Fruit fly (Drosophila melanogaster) whole organism, prepupa: ENCODE measurements around the gene CG42841.
A peak's percentile ranks its signal among the peaks of the same experiment; 100 is the strongest.

Source experiments
- Blimp-1 ChIP-seq: fragments of 200-800 bp; sonication (Bioruptor generic); optimal IDR thresholded peaks from 3 replicates; lab custom pipeline; 2017; ENCODE audit warnings: missing biosample characterization, missing genetic modification characterization, mild to moderate bottlenecking, moderate library complexity, missing genetic modification reagents
- CG10669 ChIP-seq: fragments of 200-800 bp; sonication (Bioruptor generic); optimal IDR thresholded peaks from 3 replicates; lab custom pipeline; 2018; ENCODE audit warnings: missing biosample characterization, mild to moderate bottlenecking, missing genetic modification characterization, moderate library complexity
- CG11294 ChIP-seq: fragments of 200-800 bp; sonication (Bioruptor generic); IDR thresholded peaks from 2 replicates; pipeline ENCODE4 v1.3.6; 2022; ENCODE audit warnings: missing biosample characterization, missing genetic modification characterization
- CG11762 ChIP-seq: fragments of 200-800 bp; sonication (Bioruptor generic); optimal IDR thresholded peaks from 3 replicates; lab custom pipeline; 2016; ENCODE audit warnings: missing biosample characterization, missing genetic modification characterization; ENCODE audit not compliant: insufficient read depth
- CG11902 ChIP-seq: fragments of 200-800 bp; sonication (Bioruptor generic); optimal IDR thresholded peaks from 3 replicates; lab custom pipeline; 2016; ENCODE audit warnings: missing biosample characterization, missing genetic modification characterization
- CG15336 ChIP-seq: fragments of 200-800 bp; sonication (Bioruptor generic); IDR thresholded peaks from 2 replicates; pipeline ENCODE4 v1.3.6; 2022; ENCODE audit warnings: missing biosample characterization, missing genetic modification characterization
- CG1621 ChIP-seq: fragments of 200-800 bp; sonication (Bioruptor generic); optimal IDR thresholded peaks from 3 replicates; lab custom pipeline; 2018; ENCODE audit warnings: missing biosample characterization, mild to moderate bottlenecking, missing genetic modification characterization
- CG16779 ChIP-seq: fragments of 200-800 bp; sonication (Bioruptor generic); optimal IDR thresholded peaks from 3 replicates; lab custom pipeline; 2017; ENCODE audit warnings: missing biosample characterization, mild to moderate bottlenecking, missing genetic modification characterization
- CG3032 ChIP-seq: fragments of 200-800 bp; optimal IDR thresholded peaks from 2 replicates; lab custom pipeline; 2019; ENCODE audit warnings: missing biosample characterization, mild to moderate bottlenecking, missing genetic modification characterization, moderate library complexity
- CG31627 ChIP-seq: fragments of 200-800 bp; sonication (Bioruptor generic); optimal IDR thresholded peaks from 3 replicates; lab custom pipeline; 2016; ENCODE audit warnings: missing biosample characterization, missing genetic modification characterization
- CG32006 ChIP-seq: fragments of 200-800 bp; sonication (Bioruptor generic); optimal IDR thresholded peaks from 3 replicates; lab custom pipeline; 2017; ENCODE audit warnings: missing biosample characterization, mild to moderate bottlenecking, missing genetic modification characterization
- CG4318 ChIP-seq: fragments of 200-800 bp; sonication (Bioruptor generic); optimal IDR thresholded peaks from 3 replicates; lab custom pipeline; 2017; ENCODE audit warnings: missing biosample characterization, mild to moderate bottlenecking, missing genetic modification characterization
- CG6808 ChIP-seq: fragments of 200-800 bp; sonication (Bioruptor generic); optimal IDR thresholded peaks from 3 replicates; lab custom pipeline; 2017; ENCODE audit warnings: missing biosample characterization, missing genetic modification characterization, mild to moderate bottlenecking, moderate library complexity, missing genetic modification reagents
- CG7368 ChIP-seq: fragments of 200-800 bp; sonication (Bioruptor generic); optimal IDR thresholded peaks from 3 replicates; lab custom pipeline; 2016; ENCODE audit warnings: missing biosample characterization, missing genetic modification characterization
- CG8119 ChIP-seq: fragments of 200-800 bp; sonication (Bioruptor generic); IDR thresholded peaks from 3 replicates; pipeline ENCODE4 v1.3.6; 2022; ENCODE audit warnings: missing biosample characterization, missing genetic modification characterization
- CG8319 ChIP-seq: fragments of 200-800 bp; sonication (Bioruptor generic); optimal IDR thresholded peaks from 3 replicates; lab custom pipeline; 2016; ENCODE audit warnings: missing biosample characterization, missing genetic modification characterization
- CG9139 ChIP-seq: fragments of 200-800 bp; sonication (Bioruptor generic); optimal IDR thresholded peaks from 3 replicates; lab custom pipeline; 2017; ENCODE audit warnings: missing biosample characterization, mild to moderate bottlenecking, missing genetic modification characterization
- Eip75B ChIP-seq: fragments of 200-800 bp; sonication (Bioruptor generic); optimal IDR thresholded peaks from 3 replicates; lab custom pipeline; 2016; ENCODE audit warnings: missing biosample characterization, missing genetic modification characterization
- Eip78C ChIP-seq: fragments of 200-800 bp; sonication (Bioruptor generic); peaks from one replicate; lab custom pipeline; 2016; ENCODE audit warnings: missing biosample characterization, missing genetic modification characterization
- Eip93F ChIP-seq: fragments of 200-800 bp; sonication (Bioruptor generic); optimal IDR thresholded peaks from 2 replicates; lab custom pipeline; 2016; ENCODE audit warnings: missing biosample characterization, mild to moderate bottlenecking, missing genetic modification characterization
- Ets96B ChIP-seq: fragments of 200-800 bp; optimal IDR thresholded peaks from 2 replicates; lab custom pipeline; 2019; ENCODE audit warnings: missing biosample characterization, mild to moderate bottlenecking, missing genetic modification characterization, moderate library complexity
- Gug ChIP-seq: fragments of 200-800 bp; sonication (Bioruptor generic); IDR thresholded peaks from 2 replicates; pipeline ENCODE4 v1.3.6; 2022; ENCODE audit warnings: missing biosample characterization, missing genetic modification characterization
- Hr38 ChIP-seq: sonication (Bioruptor generic); optimal IDR thresholded peaks from 2 replicates; lab custom pipeline; 2016; ENCODE audit warnings: missing biosample characterization, missing genetic modification characterization
- Hr4 ChIP-seq: fragments of 200-800 bp; sonication (Bioruptor generic); optimal IDR thresholded peaks from 3 replicates; lab custom pipeline; 2016; ENCODE audit warnings: missing biosample characterization, missing genetic modification characterization
- Smox ChIP-seq: fragments of 200-800 bp; sonication (Bioruptor generic); optimal IDR thresholded peaks from 3 replicates; lab custom pipeline; 2016; ENCODE audit warnings: missing biosample characterization, missing genetic modification characterization
- Sox102F ChIP-seq: fragments of 200-800 bp; sonication (Bioruptor generic); optimal IDR thresholded peaks from 2 replicates; lab custom pipeline; 2016; ENCODE audit warnings: missing biosample characterization, mild to moderate bottlenecking, missing genetic modification characterization
- Sox15 ChIP-seq: fragments of 200-800 bp; sonication (Bioruptor generic); optimal IDR thresholded peaks from 3 replicates; lab custom pipeline; 2016; ENCODE audit warnings: missing biosample characterization, missing genetic modification characterization
- achi ChIP-seq: fragments of 200-800 bp; sonication (Bioruptor generic); optimal IDR thresholded peaks from 3 replicates; lab custom pipeline; 2016; ENCODE audit warnings: missing biosample characterization, missing genetic modification characterization
- cyc ChIP-seq: fragments of 200-800 bp; sonication (Bioruptor generic); optimal IDR thresholded peaks from 3 replicates; lab custom pipeline; 2016; ENCODE audit warnings: missing biosample characterization, missing genetic modification characterization
- dsx ChIP-seq: fragments of 200-800 bp; optimal IDR thresholded peaks from 3 replicates; lab custom pipeline; 2019; ENCODE audit warnings: missing biosample characterization, mild to moderate bottlenecking, missing genetic modification characterization, moderate library complexity; ENCODE audit not compliant: poor library complexity, severe bottlenecking
- eg ChIP-seq: fragments of 200-800 bp; sonication (Bioruptor generic); IDR thresholded peaks from 3 replicates; pipeline ENCODE4 v1.3.6; 2022; ENCODE audit warnings: missing biosample characterization, missing genetic modification characterization
- fd85E ChIP-seq: fragments of 200-800 bp; sonication (Bioruptor generic); optimal IDR thresholded peaks from 3 replicates; lab custom pipeline; 2016; ENCODE audit warnings: missing biosample characterization, missing genetic modification characterization
- fkh ChIP-seq: fragments of 200-800 bp; sonication (Bioruptor generic); optimal IDR thresholded peaks from 3 replicates; lab custom pipeline; 2017; ENCODE audit warnings: missing biosample characterization, mild to moderate bottlenecking, missing genetic modification characterization, moderate library complexity
- lz ChIP-seq: fragments of 200-800 bp; sonication (Bioruptor generic); optimal IDR thresholded peaks from 3 replicates; lab custom pipeline; 2016; ENCODE audit warnings: missing biosample characterization, missing genetic modification characterization
- pdm3 ChIP-seq: fragments of 200-800 bp; sonication (Bioruptor generic); optimal IDR thresholded peaks from 3 replicates; lab custom pipeline; 2016; ENCODE audit warnings: missing biosample characterization, missing genetic modification characterization
- salr ChIP-seq, 2 experiments: fragments of 200-800 bp; sonication (Bioruptor generic); optimal IDR thresholded peaks; 3 replicates each; lab custom pipeline; 2016 to 2018; ENCODE audit warnings: missing biosample characterization in 2 of 2, missing genetic modification characterization in 2 of 2, mild to moderate bottlenecking in 1 of 2
- spab ChIP-seq: fragments of 200-800 bp; sonication (Bioruptor generic); optimal IDR thresholded peaks from 2 replicates; lab custom pipeline; 2017; ENCODE audit warnings: missing biosample characterization, mild to moderate bottlenecking, missing genetic modification characterization, missing genetic modification reagents
- ss ChIP-seq, 2 experiments: fragments of 200-800 bp; sonication (Bioruptor generic); optimal IDR thresholded peaks; 2 replicates in 1 of 2; 3 replicates in 1 of 2; lab custom pipeline; 2017 to 2018; ENCODE audit warnings: mild to moderate bottlenecking in 2 of 2, missing biosample characterization in 2 of 2, missing genetic modification characterization in 2 of 2, moderate library complexity in 1 of 2
- svp ChIP-seq: fragments of 200-800 bp; sonication (Bioruptor generic); peaks from one replicate; lab custom pipeline; 2016; ENCODE audit warnings: missing biosample characterization, missing genetic modification characterization
- topi ChIP-seq: fragments of 200-800 bp; sonication (Bioruptor generic); optimal IDR thresholded peaks from 3 replicates; lab custom pipeline; 2016; ENCODE audit warnings: missing biosample characterization, missing genetic modification characterization
- vri ChIP-seq: fragments of 200-800 bp; sonication (Bioruptor generic); optimal IDR thresholded peaks from 3 replicates; lab custom pipeline; 2016; ENCODE audit warnings: missing biosample characterization, mild to moderate bottlenecking, missing genetic modification characterization

Gene CG42841

DNA sequence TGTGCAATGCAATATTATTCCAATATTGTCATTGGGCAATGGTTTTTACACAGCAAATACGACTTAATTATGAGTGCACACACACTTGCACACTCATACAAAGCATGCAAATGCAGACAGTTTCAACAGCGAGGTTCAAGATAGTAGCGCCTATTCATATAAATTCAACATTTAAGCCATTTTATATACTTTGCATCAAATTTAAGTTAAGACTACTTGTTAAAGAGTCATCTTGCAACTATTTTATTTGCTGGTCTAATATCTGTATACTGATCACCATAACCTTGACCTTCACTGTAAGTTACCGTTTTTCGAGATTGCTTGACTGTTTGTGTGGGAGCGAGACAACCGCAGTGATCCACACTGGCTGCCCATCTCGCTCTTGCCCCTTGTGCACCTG is 20.0 kb downstream of the CG42841 start:
- TF ChIP-seq dsx (GFP tag; lab: Kevin White, UChicago) (no peak), CG11902 (peak; percentile 30), CG3032 (tag; lab: Kevin White, UChicago) (no peak), CG32006 (no peak), pdm3 (GFP tag; lab: Kevin White, UChicago) (no peak), CG10669 (GFP tag; lab: Kevin White, UChicago) (no peak), CG11762 (GFP tag; lab: Kevin White, UChicago) (no peak), spab (GFP tag; lab: Kevin White, UChicago) (no peak), CG7368 (GFP tag; lab: Kevin White, UChicago) (no peak), Blimp-1 (GFP tag; lab: Kevin White, UChicago) (no peak), Sox15 (no peak), CG8319 (GFP tag; lab: Kevin White, UChicago) (no peak), achi (GFP tag; lab: Kevin White, UChicago) (no peak), svp (GFP tag; lab: Kevin White, UChicago) (peak; percentile 77), CG15336 (no peak), salr (GFP tag; optimal IDR thresholded peaks at IDR 0.05; lab: Kevin White, UChicago) (no peak), topi (GFP tag; lab: Kevin White, UChicago) (peak; percentile 22)

DNA sequence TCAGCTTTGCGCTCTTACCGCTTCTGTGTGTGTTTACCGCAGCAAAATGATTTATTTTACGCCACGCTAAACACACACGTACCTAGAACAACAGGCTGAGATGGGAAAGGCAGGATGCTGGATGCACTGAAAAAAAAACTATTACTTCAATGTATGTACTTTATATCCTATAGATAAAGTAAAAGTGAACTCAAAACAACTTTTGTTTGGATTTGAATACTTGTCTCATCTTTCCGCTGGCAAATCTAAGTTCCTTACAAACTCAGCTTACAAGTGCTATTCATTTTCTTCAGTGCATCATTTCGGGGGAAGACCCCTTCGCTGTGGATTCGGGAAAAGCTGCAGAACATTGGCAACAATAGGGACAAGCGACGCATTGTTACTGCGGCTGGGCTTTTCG is 28.7 kb downstream of the CG42841 start:
- TF ChIP-seq svp (GFP tag; lab: Kevin White, UChicago) (peak; percentile 55), CG16779 (tag; lab: Kevin White, UChicago) (no peak), eg (GFP tag; lab: Robert Waterston, UW) (0 out of 3 replicates have a peak, but pooled peaks have one; percentile 33), Hr38 (GFP tag; lab: Kevin White, UChicago) (no peak), Eip78C (GFP tag; lab: Kevin White, UChicago) (peak; percentile 73), ss (GFP tag; optimal IDR thresholded peaks at IDR 0.05; lab: Kevin White, UChicago) (peak; percentile 12 to 43), Smox (GFP tag; lab: Kevin White, UChicago) (no peak), dsx (GFP tag; lab: Kevin White, UChicago) (peak; percentile 11), Sox102F (GFP tag; lab: Kevin White, UChicago) (no peak), Ets96B (tag; lab: Kevin White, UChicago) (no peak), fkh (GFP tag; lab: Kevin White, UChicago) (no peak)

DNA sequence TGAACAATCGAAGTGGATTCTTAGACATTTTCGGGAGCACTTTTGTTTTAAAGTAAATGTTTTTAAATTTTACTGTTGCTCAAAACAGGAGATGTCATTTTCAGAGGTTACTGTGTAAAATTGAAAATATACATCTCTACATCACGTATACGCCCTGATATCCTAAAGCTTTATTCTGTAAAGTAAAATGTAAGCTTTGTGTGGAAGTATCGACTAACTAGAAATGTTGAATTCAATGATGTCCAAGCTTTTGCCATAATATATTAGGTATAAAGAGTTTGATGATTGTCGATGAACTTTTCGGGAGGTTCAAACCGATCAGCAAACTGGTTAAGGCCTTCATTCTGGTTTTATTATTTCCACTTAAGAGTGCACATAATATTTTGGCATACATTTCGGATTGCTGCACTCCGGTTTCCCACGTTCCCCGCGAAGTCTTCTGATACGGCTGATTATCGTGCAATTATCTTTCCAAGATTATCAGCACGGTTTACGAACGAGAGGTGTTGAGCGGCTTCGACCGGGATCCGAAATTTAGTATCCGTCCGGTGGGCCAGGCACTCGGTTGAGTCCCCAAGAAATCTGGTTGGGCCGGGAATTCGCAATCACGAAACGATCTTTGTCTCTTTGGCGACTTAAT is 34.2 kb downstream of the CG42841 start, which contains the start of the genes CG11815 and acs:
CG11815 (minus strand) TSS at position 98 of the 640 bp plus-strand sequence.
acs (plus strand) TSS at position 536 of the 640 bp plus-strand sequence.
- TF ChIP-seq Hr4 (no peak), CG8119 (GFP tag; lab: Robert Waterston, UW) (no peak), svp (GFP tag; lab: Kevin White, UChicago) (peak; percentile 86), vri (GFP tag; lab: Kevin White, UChicago) (peak; percentile 68), CG1621 (tag; lab: Kevin White, UChicago) (peak; percentile 28), Eip78C (GFP tag; lab: Kevin White, UChicago) (peak; percentile 79)

DNA sequence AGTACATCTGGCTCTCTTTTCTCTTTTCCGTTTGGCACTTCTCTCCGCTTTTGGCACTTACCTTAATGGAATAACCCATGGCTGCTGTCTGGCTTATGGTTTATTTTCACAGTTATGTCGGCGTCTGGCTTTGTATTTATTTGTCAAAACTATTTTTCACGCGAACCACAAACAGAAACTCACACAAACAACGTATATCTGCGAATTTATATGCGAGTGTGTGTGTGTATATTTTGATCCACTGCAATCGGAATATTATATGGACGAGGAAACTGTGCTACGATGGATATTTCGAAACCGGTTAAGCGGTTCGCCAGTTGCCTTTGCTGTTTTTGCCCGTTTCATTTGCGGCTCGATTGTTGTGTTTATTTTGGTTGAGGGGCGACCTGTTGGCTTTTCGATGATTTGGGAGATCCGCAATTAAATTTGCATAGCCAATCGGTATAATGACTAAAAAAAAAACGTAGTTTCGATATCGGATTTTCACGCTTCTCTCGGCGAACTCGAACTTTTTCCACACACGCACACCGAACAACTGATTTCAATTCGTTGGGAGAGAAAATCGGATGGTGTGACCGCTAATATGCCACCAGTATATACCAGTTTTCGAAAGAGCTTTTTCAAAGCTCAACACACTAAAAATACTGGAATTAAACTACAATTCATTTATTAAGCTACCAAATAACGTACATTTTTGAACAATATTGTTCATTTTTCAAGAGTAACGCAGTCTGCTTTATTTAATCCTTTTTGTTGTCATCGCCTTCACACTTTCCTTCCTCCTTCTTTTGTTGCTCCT is 35.7 kb downstream of the CG42841 start, which contains the start of gene CG1927:
CG1927 (minus strand) TSS at position 541 of the 799 bp plus-strand sequence.
- no peak for TF ChIP-seq Gug (GFP tag; lab: Robert Waterston, UW)
- TF ChIP-seq pdm3 (GFP tag; lab: Kevin White, UChicago): no peak
- TF ChIP-seq Hr38 (GFP tag; lab: Kevin White, UChicago): no peak
- TF ChIP-seq CG11294 (GFP tag; lab: Robert Waterston, UW): no peak
- no peak for TF ChIP-seq CG4318
- no peak for TF ChIP-seq topi (GFP tag; lab: Kevin White, UChicago)
- TF ChIP-seq CG8119 (GFP tag; lab: Robert Waterston, UW): no peak
- no peak for TF ChIP-seq eg (GFP tag; lab: Robert Waterston, UW)
- no peak for TF ChIP-seq Sox15
- TF ChIP-seq cyc (GFP tag; lab: Kevin White, UChicago): no peak
- peak; percentile 69 for TF ChIP-seq Eip78C (GFP tag; lab: Kevin White, UChicago)
- no peak for TF ChIP-seq CG11902
- no peak for TF ChIP-seq CG7368 (GFP tag; lab: Kevin White, UChicago)
- TF ChIP-seq svp (GFP tag; lab: Kevin White, UChicago): peak; percentile 47
- TF ChIP-seq CG32006: no peak
- no peak for TF ChIP-seq CG9139 (GFP tag; lab: Kevin White, UChicago)
- TF ChIP-seq CG31627: no peak
- no peak for TF ChIP-seq Eip93F (GFP tag; lab: Kevin White, UChicago)
- TF ChIP-seq CG6808 (GFP tag; lab: Kevin White, UChicago): no peak
- no peak for TF ChIP-seq lz (GFP tag; lab: Kevin White, UChicago)
- TF ChIP-seq CG1621 (tag; lab: Kevin White, UChicago): no peak
- no peak for TF ChIP-seq spab (GFP tag; lab: Kevin White, UChicago)
- TF ChIP-seq fd85E (GFP tag; lab: Kevin White, UChicago): no peak
- peak; percentile 5 for TF ChIP-seq Eip75B (GFP tag; lab: Kevin White, UChicago)
